Worm (Caenorhabditis elegans): ENCODE results near the gene dmsr-9.

dmsr-9 gene

DNA sequence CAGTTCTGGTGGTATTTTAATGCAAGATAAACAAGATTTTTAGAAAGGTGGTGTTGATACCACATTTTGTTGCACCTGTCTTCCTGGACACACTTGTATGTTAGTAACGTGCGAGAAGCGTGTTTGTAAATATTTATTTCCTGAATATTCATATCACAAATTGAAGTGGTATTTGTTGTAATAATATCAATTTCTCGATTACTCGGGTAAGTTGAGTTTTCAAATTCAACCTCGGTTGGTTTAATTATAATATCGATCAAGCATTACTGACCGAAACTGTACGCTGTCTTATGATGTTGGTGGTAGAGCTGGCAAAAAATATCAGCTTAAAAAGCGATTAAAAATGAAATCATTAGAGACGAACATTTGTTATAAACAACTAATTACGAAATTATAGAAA, 4.5 kb upstream of the dmsr-9 start, which contains the start of gene dmsr-11:
Gene dmsr-11, minus strand, starts transcription at position 101 of the 400 bp plus-strand sequence.
- TF ChIP-seq lin-15B (tag; optimal IDR thresholded peaks at IDR 0.05) (no peak), mab-9 (GFP tag; IDR thresholded peaks at IDR 0.05) (no peak), sptf-1 (tag; optimal IDR thresholded peaks at IDR 0.05) (no peak), unc-30 (tag; optimal IDR thresholded peaks at IDR 0.05) (no peak), swsn-7 (tag; optimal IDR thresholded peaks at IDR 0.05) (no peak), nhr-19 (GFP tag; conservative IDR thresholded peaks at IDR 0.05) (no peak), nhr-85 (tag) (no peak), lin-14 (GFP tag; optimal IDR thresholded peaks at IDR 0.05) (no peak), lir-3 (tag; optimal IDR thresholded peaks at IDR 0.05; ENCODE audit: poor library complexity) (no peak)

ce11 chrV:6801850-6802249, 2.4 kb upstream of the dmsr-9 start, which contains the start of gene dmsr-10:
Gene dmsr-10, minus strand, starts transcription at chrV:6801950.
- TF ChIP-seq blmp-1 (tag; optimal IDR thresholded peaks at IDR 0.05) (no peak), ama-1 (optimal IDR thresholded peaks at IDR 0.05) (no peak), efl-1 (optimal IDR thresholded peaks at IDR 0.05) (no peak), efl-1 (GFP tag; optimal IDR thresholded peaks at IDR 0.05 in 1 of 2) (peak in 1 of 2 experiments; percentile 71), mab-9 (GFP tag; IDR thresholded peaks at IDR 0.05) (no peak), ceh-8 (GFP tag; optimal IDR thresholded peaks at IDR 0.05) (no peak), nhr-12 (tag; optimal IDR thresholded peaks at IDR 0.05) (no peak)

ce11 chrV:6796894-6797293, 2.6 kb downstream of the dmsr-9 start:
- TF ChIP-seq ama-1 (optimal IDR thresholded peaks at IDR 0.05) (no peak), lin-35 (GFP tag; optimal IDR thresholded peaks at IDR 0.05) (peak in 1 of 2 experiments; percentile 12), unc-30 (tag; optimal IDR thresholded peaks at IDR 0.05) (no peak), nhr-19 (GFP tag; conservative IDR thresholded peaks at IDR 0.05) (no peak), C04F5.9 (tag; optimal IDR thresholded peaks at IDR 0.05) (no peak), nhr-20 (tag; optimal IDR thresholded peaks at IDR 0.05) (peak; percentile 22), Y116A8C.19 (tag; optimal IDR thresholded peaks at IDR 0.05; ENCODE audit: borderline replicate concordance) (no peak), efl-3 (GFP tag; optimal IDR thresholded peaks at IDR 0.05) (no peak), F16B12.6 (tag; optimal IDR thresholded peaks at IDR 0.05) (no peak), ceh-88 (GFP tag; IDR thresholded peaks at IDR 0.05) (no peak), lin-39 (tag; optimal IDR thresholded peaks at IDR 0.05) (no peak), ceh-63 (GFP tag; optimal IDR thresholded peaks at IDR 0.05) (no peak), fkh-8 (tag; optimal IDR thresholded peaks at IDR 0.05) (no peak), nhr-237 (tag; optimal IDR thresholded peaks at IDR 0.05) (no peak), dpl-1 (GFP tag; optimal IDR thresholded peaks at IDR 0.05) (peak in 1 of 3 experiments; percentile 4), mep-1 (tag; optimal IDR thresholded peaks at IDR 0.05) (peak; percentile 68), ets-5 (GFP tag; IDR thresholded peaks at IDR 0.05) (no peak), C16A3.4 (tag; optimal IDR thresholded peaks at IDR 0.05) (no peak), swsn-7 (tag; optimal IDR thresholded peaks at IDR 0.05) (peak; percentile 8), nhr-77 (tag; optimal IDR thresholded peaks at IDR 0.05) (no peak), rnt-1 (tag; optimal IDR thresholded peaks at IDR 0.05) (peak; percentile 34), nhr-12 (tag; optimal IDR thresholded peaks at IDR 0.05) (no peak), elt-3 (tag; optimal IDR thresholded peaks at IDR 0.05) (no peak), unc-86 (tag; optimal IDR thresholded peaks at IDR 0.05) (peak; percentile 12), fkh-4 (tag; optimal IDR thresholded peaks at IDR 0.05; ENCODE audit: borderline replicate concordance) (no peak), sup-37 (GFP tag; optimal IDR thresholded peaks at IDR 0.05) (no peak), zip-4 (GFP tag; optimal IDR thresholded peaks at IDR 0.05) (no peak), unc-98 (GFP tag; IDR thresholded peaks at IDR 0.05) (no peak), lin-13 (GFP tag; optimal IDR thresholded peaks at IDR 0.05) (no peak), tbx-2 (tag; optimal IDR thresholded peaks at IDR 0.05) (no peak), isw-1 (GFP tag; IDR thresholded peaks at IDR 0.05) (no peak), grh-1 (GFP tag; IDR thresholded peaks at IDR 0.05) (no peak), snu-23 (GFP tag; optimal IDR thresholded peaks at IDR 0.05) (peak; percentile 55), C34B4.2 (tag; optimal IDR thresholded peaks at IDR 0.05) (no peak), nhr-47 (tag; optimal IDR thresholded peaks at IDR 0.05) (peak; percentile 6), nhr-85 (tag) (peak; percentile 16), nhr-71 (tag; optimal IDR thresholded peaks at IDR 0.05) (peak; percentile 20), snpc-4 (tag; optimal IDR thresholded peaks at IDR 0.05) (peak; percentile 10), blmp-1 (tag; optimal IDR thresholded peaks at IDR 0.05) (peak; percentile 57), ceh-82 (tag; optimal IDR thresholded peaks at IDR 0.05) (peak in 2 of 3 experiments; percentile 3 to 33), aha-1 (tag; optimal IDR thresholded peaks at IDR 0.05) (no peak), lir-3 (tag; optimal IDR thresholded peaks at IDR 0.05; ENCODE audit: poor library complexity) (no peak)

All from whole organism, L1 larva.